Worm (Caenorhabditis elegans): ENCODE results near the gene W02D7.6.

Gene W02D7.6

ce11 chrV:8327080-8327479 lies 25.8 kb upstream of the W02D7.6 start:
- TF ChIP-seq ztf-16 (tag; optimal IDR thresholded peaks at IDR 0.05) (no peak), pros-1 (tag; optimal IDR thresholded peaks at IDR 0.05) (no peak), fkh-6 (tag; optimal IDR thresholded peaks at IDR 0.05) (no peak), ceh-2 (tag; optimal IDR thresholded peaks at IDR 0.05) (no peak), sdc-2 (tag; optimal IDR thresholded peaks at IDR 0.05) (no peak), sox-2 (GFP tag; IDR thresholded peaks at IDR 0.05) (no peak), ama-1 (optimal IDR thresholded peaks at IDR 0.05) (no peak), zip-5 (tag; optimal IDR thresholded peaks at IDR 0.05) (no peak), nhr-11 (tag; optimal IDR thresholded peaks at IDR 0.05) (no peak)

- no peak for TF ChIP-seq ceh-48 (tag; optimal IDR thresholded peaks at IDR 0.05)
- TF ChIP-seq lim-6 (tag; optimal IDR thresholded peaks at IDR 0.05) = no peak
- TF ChIP-seq ztf-16 (tag; optimal IDR thresholded peaks at IDR 0.05) = no peak
- no peak for TF ChIP-seq ceh-30 (tag; optimal IDR thresholded peaks at IDR 0.05)
- no peak for TF ChIP-seq ref-2 (tag; optimal IDR thresholded peaks at IDR 0.05)
- no peak for TF ChIP-seq mec-3 (tag; optimal IDR thresholded peaks at IDR 0.05; ENCODE audit: borderline replicate concordance)
- TF ChIP-seq pha-2 (tag; optimal IDR thresholded peaks at IDR 0.05) = no peak
- TF ChIP-seq fax-1 (tag; optimal IDR thresholded peaks at IDR 0.05) = no peak
- TF ChIP-seq hlh-13 (GFP tag; optimal IDR thresholded peaks at IDR 0.05) = no peak
- TF ChIP-seq F13H6.1 (tag; optimal IDR thresholded peaks at IDR 0.05) = no peak
- TF ChIP-seq K09A11.1 (tag; optimal IDR thresholded peaks at IDR 0.05; ENCODE audit: insufficient read depth) = no peak
- no peak for TF ChIP-seq tbx-7 (tag; optimal IDR thresholded peaks at IDR 0.05)
- no peak for TF ChIP-seq nfya-1 (tag; optimal IDR thresholded peaks at IDR 0.05)
- no peak for TF ChIP-seq pat-9 (tag; optimal IDR thresholded peaks at IDR 0.05)
- no peak for TF ChIP-seq pha-4 (tag; optimal IDR thresholded peaks at IDR 0.05)
- TF ChIP-seq hlh-30 (tag; optimal IDR thresholded peaks at IDR 0.05; ENCODE audit: insufficient read depth) = no peak
- no peak for TF ChIP-seq pag-3 (tag; optimal IDR thresholded peaks at IDR 0.05; ENCODE audit: borderline replicate concordance)
- no peak for TF ChIP-seq sox-2 (GFP tag; IDR thresholded peaks at IDR 0.05)
- no peak for TF ChIP-seq odd-2 (tag; optimal IDR thresholded peaks at IDR 0.05)
- no peak for TF ChIP-seq che-1 (tag; optimal IDR thresholded peaks at IDR 0.05)
Observed at ce11 chrV:8325906-8326305, 24.6 kb upstream of the W02D7.6 start.

ce11 chrV:8323545-8323944 lies 22.2 kb upstream of the W02D7.6 start:
- TF ChIP-seq ceh-34 (tag; optimal IDR thresholded peaks at IDR 0.05) (no peak), pros-1 (tag; optimal IDR thresholded peaks at IDR 0.05) (no peak), ceh-45 (GFP tag; IDR thresholded peaks at IDR 0.05) (no peak), F13H6.1 (tag; optimal IDR thresholded peaks at IDR 0.05) (no peak), C08G9.2 (tag; optimal IDR thresholded peaks at IDR 0.05) (no peak), rnt-1 (tag; optimal IDR thresholded peaks at IDR 0.05) (no peak), tbx-2 (tag; optimal IDR thresholded peaks at IDR 0.05) (no peak), elt-4 (tag; optimal IDR thresholded peaks at IDR 0.05) (no peak), K02D7.2 (tag; optimal IDR thresholded peaks at IDR 0.05) (no peak), hlh-15 (tag; optimal IDR thresholded peaks at IDR 0.05) (no peak), syd-9 (tag; optimal IDR thresholded peaks at IDR 0.05) (no peak), K09A11.1 (tag; optimal IDR thresholded peaks at IDR 0.05; ENCODE audit: insufficient read depth) (no peak), sox-2 (GFP tag; IDR thresholded peaks at IDR 0.05) (no peak), che-1 (tag; optimal IDR thresholded peaks at IDR 0.05) (no peak)

DNA sequence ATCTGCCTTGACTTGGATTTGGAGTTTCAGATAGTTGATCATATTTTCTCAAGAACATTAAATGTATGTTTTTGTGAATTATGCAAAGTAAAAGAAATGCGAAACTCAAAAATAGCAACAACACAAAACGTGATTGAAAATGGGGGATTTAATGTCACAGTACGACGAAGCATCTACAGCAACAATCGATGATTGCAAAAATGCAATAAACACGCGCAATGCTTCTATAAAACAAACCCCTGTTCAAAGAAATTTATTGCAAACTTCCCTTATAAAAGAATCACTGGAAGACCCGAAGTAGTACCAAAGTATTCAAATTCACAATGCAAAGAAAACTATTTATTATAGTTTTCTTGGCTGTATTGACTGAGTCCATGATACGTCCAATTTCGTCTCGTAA lies 16.8 kb upstream of the W02D7.6 start, which contains the start of gene clec-219:
TSS of gene clec-219 (plus strand) at position 301 of the 400 bp plus-strand sequence.
- TF ChIP-seq unc-3 (GFP tag; conservative IDR thresholded peaks at IDR 0.05) (no peak), unc-3 (tag; optimal IDR thresholded peaks at IDR 0.05) (no peak), ceh-24 (tag; optimal IDR thresholded peaks at IDR 0.05) (no peak)

All from whole organism, late embryonic.